Worm (Caenorhabditis elegans) whole organism, mixed stage, embryonic: ENCODE results near the gene sru-15.

Experiments
- M03D4.4 ChIP-seq: sonication (generic microtip); optimal IDR thresholded peaks from 2 replicates; lab custom pipeline; 2017; ENCODE audit warnings: mild to moderate bottlenecking, missing genetic modification characterization, missing compliant biosample characterization
- blmp-1 ChIP-seq: fragments of 150-350 bp; optimal IDR thresholded peaks from 2 replicates; lab custom pipeline; 2014; ENCODE audit warnings: missing biosample characterization, missing genetic modification characterization
- ceh-39 ChIP-seq: fragments of 150-350 bp; optimal IDR thresholded peaks from 2 replicates; lab custom pipeline; 2014; ENCODE audit warnings: missing biosample characterization, missing genetic modification characterization
- ceh-43 ChIP-seq: fragments of 200-800 bp; sonication (Bioruptor generic); optimal IDR thresholded peaks from 2 replicates; lab custom pipeline; 2018; ENCODE audit warnings: mild to moderate bottlenecking, missing genetic modification characterization, moderate library complexity, missing compliant biosample characterization
- ceh-83 ChIP-seq: fragments of 200-800 bp; sonication (Bioruptor generic); optimal IDR thresholded peaks from 2 replicates; lab custom pipeline; 2018; ENCODE audit warnings: mild to moderate bottlenecking, missing genetic modification characterization, missing compliant biosample characterization
- ces-1 ChIP-seq: fragments of 150-350 bp; optimal IDR thresholded peaks from 2 replicates; lab custom pipeline; 2014; ENCODE audit warnings: missing biosample characterization, missing genetic modification reagents, missing genetic modification characterization
- cnd-1 ChIP-seq: fragments of 200-800 bp; sonication (Bioruptor generic); optimal IDR thresholded peaks from 2 replicates; lab custom pipeline; 2018; ENCODE audit warnings: mild to moderate bottlenecking, missing genetic modification characterization, missing compliant biosample characterization
- drap-1 ChIP-seq: fragments of 200-800 bp; sonication (Bioruptor generic); optimal IDR thresholded peaks from 3 replicates; lab custom pipeline; 2018; ENCODE audit warnings: mild to moderate bottlenecking, missing genetic modification characterization, missing compliant biosample characterization
- elt-1 ChIP-seq: sonication (generic microtip); optimal IDR thresholded peaks from 2 replicates; lab custom pipeline; 2017; ENCODE audit warnings: missing genetic modification characterization, mild to moderate bottlenecking, missing compliant biosample characterization, antibody characterized with exemption, moderate library complexity, borderline replicate concordance; ENCODE audit not compliant: insufficient read depth
- flh-1 ChIP-seq: fragments of 200-800 bp; sonication (Bioruptor generic); optimal IDR thresholded peaks from 2 replicates; lab custom pipeline; 2018; ENCODE audit warnings: mild to moderate bottlenecking, missing genetic modification characterization, moderate library complexity, missing compliant biosample characterization
- ham-2 ChIP-seq: fragments of 200-800 bp; sonication (Bioruptor generic); optimal IDR thresholded peaks from 2 replicates; lab custom pipeline; 2018; ENCODE audit warnings: mild to moderate bottlenecking, missing genetic modification characterization, missing compliant biosample characterization
- hlh-1 ChIP-seq: fragments of 150-350 bp; optimal IDR thresholded peaks from 2 replicates; lab custom pipeline; 2014; ENCODE audit warnings: missing biosample characterization, missing genetic modification reagents, missing genetic modification characterization
- lin-13 ChIP-seq: fragments of 150-350 bp; optimal IDR thresholded peaks from 2 replicates; lab custom pipeline; 2014; ENCODE audit warnings: missing biosample characterization, missing genetic modification characterization
- lin-32 ChIP-seq: fragments of 200-800 bp; sonication (Bioruptor generic); optimal IDR thresholded peaks from 2 replicates; lab custom pipeline; 2018; ENCODE audit warnings: mild to moderate bottlenecking, missing genetic modification characterization, missing compliant biosample characterization
- lsy-2 ChIP-seq: fragments of 150-350 bp; optimal IDR thresholded peaks from 2 replicates; lab custom pipeline; 2014; ENCODE audit warnings: missing biosample characterization, missing genetic modification characterization
- mab-5 ChIP-seq: fragments of 150-350 bp; optimal IDR thresholded peaks from 2 replicates; lab custom pipeline; 2014; ENCODE audit warnings: missing biosample characterization, missing genetic modification characterization
- mep-1 ChIP-seq: fragments of 150-350 bp; optimal IDR thresholded peaks from 2 replicates; lab custom pipeline; 2017; ENCODE audit warnings: missing biosample characterization, missing genetic modification reagents, missing genetic modification characterization, inconsistent platforms
- nhr-12 ChIP-seq: fragments of 150-350 bp; optimal IDR thresholded peaks from 2 replicates; lab custom pipeline; 2014; ENCODE audit warnings: missing biosample characterization, missing genetic modification characterization
- nhr-2 ChIP-seq: fragments of 150-350 bp; optimal IDR thresholded peaks from 2 replicates; lab custom pipeline; 2014; ENCODE audit warnings: missing biosample characterization, missing genetic modification characterization
- nhr-28 ChIP-seq: fragments of 150-350 bp; optimal IDR thresholded peaks from 2 replicates; lab custom pipeline; 2014; ENCODE audit warnings: missing biosample characterization, missing genetic modification characterization
- nhr-76 ChIP-seq: sonication (generic microtip); optimal IDR thresholded peaks from 2 replicates; lab custom pipeline; 2017; ENCODE audit warnings: missing biosample characterization, missing genetic modification characterization
- pha-4 ChIP-seq: fragments of 150-350 bp; optimal IDR thresholded peaks from 2 replicates; lab custom pipeline; 2018; ENCODE audit warnings: missing biosample characterization, missing genetic modification reagents, missing genetic modification characterization
- sem-2 ChIP-seq: fragments of 200-800 bp; sonication (Bioruptor generic); optimal IDR thresholded peaks from 2 replicates; lab custom pipeline; 2018; ENCODE audit warnings: mild to moderate bottlenecking, missing genetic modification characterization, missing compliant biosample characterization
- snpc-4 ChIP-seq: fragments of 150-350 bp; optimal IDR thresholded peaks from 2 replicates; lab custom pipeline; 2014; ENCODE audit warnings: missing biosample characterization, missing genetic modification characterization
- sptf-1 ChIP-seq: sonication (generic microtip); optimal IDR thresholded peaks from 2 replicates; lab custom pipeline; 2017; ENCODE audit warnings: mild to moderate bottlenecking, missing genetic modification characterization, moderate library complexity, missing compliant biosample characterization
- tbx-8 ChIP-seq: fragments of 200-800 bp; sonication (Bioruptor generic); optimal IDR thresholded peaks from 2 replicates; lab custom pipeline; 2018; ENCODE audit warnings: mild to moderate bottlenecking, missing genetic modification characterization, moderate library complexity, missing compliant biosample characterization
- unc-120 ChIP-seq: sonication (generic microtip); optimal IDR thresholded peaks from 2 replicates; lab custom pipeline; 2017; ENCODE audit warnings: missing genetic modification characterization, missing compliant biosample characterization; ENCODE audit not compliant: poor library complexity, severe bottlenecking
- unc-39 ChIP-seq: fragments of 150-350 bp; optimal IDR thresholded peaks from 2 replicates; lab custom pipeline; 2014; ENCODE audit warnings: missing biosample characterization, missing genetic modification characterization
- unc-62 ChIP-seq: fragments of 150-350 bp; optimal IDR thresholded peaks from 2 replicates; lab custom pipeline; 2014; ENCODE audit warnings: missing biosample characterization, missing genetic modification reagents, missing genetic modification characterization
- zip-8 ChIP-seq: fragments of 150-350 bp; optimal IDR thresholded peaks from 2 replicates; lab custom pipeline; 2014; ENCODE audit warnings: missing biosample characterization, missing genetic modification characterization
- ztf-11 ChIP-seq: fragments of 150-350 bp; optimal IDR thresholded peaks from 2 replicates; lab custom pipeline; 2014; ENCODE audit warnings: missing biosample characterization, missing genetic modification characterization

sru-15 gene

DNA sequence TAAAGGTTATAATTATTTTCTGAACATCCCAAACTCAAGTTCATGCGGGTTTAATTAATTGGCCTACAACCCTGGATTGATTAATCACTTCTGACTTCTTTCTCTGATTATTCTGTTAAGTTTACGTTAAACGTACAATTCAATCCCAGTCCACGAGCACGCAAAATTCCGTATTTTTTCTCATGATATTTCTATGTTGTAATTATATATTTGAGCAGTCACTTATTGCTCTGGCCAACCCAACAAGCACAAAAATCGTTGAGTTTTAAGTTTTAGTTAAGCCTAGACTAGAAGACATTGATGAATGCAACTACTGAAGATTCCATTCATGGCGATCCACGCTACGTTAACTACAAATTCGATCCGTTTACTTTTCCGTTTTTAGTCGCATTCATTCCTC, at the start of gene sru-15:
Gene sru-15, plus strand, starts transcription at position 301 of the 400 bp plus-strand sequence.
- TF ChIP-seq zip-8 (tag; lab: Kevin White, UChicago): no peak
- no peak for TF ChIP-seq ham-2 (GFP tag; lab: Kevin White, UChicago)
- TF ChIP-seq mab-5 (tag; lab: Kevin White, UChicago): no peak
- TF ChIP-seq lsy-2 (tag; lab: Kevin White, UChicago): no peak
- TF ChIP-seq sem-2: no peak
- TF ChIP-seq lin-32 (GFP tag; lab: Kevin White, UChicago): no peak
- TF ChIP-seq elt-1 (tag; lab: Kevin White, UChicago): no peak
- no peak for TF ChIP-seq snpc-4 (tag; lab: Kevin White, UChicago)
- TF ChIP-seq nhr-2 (tag; lab: Kevin White, UChicago): no peak

DNA sequence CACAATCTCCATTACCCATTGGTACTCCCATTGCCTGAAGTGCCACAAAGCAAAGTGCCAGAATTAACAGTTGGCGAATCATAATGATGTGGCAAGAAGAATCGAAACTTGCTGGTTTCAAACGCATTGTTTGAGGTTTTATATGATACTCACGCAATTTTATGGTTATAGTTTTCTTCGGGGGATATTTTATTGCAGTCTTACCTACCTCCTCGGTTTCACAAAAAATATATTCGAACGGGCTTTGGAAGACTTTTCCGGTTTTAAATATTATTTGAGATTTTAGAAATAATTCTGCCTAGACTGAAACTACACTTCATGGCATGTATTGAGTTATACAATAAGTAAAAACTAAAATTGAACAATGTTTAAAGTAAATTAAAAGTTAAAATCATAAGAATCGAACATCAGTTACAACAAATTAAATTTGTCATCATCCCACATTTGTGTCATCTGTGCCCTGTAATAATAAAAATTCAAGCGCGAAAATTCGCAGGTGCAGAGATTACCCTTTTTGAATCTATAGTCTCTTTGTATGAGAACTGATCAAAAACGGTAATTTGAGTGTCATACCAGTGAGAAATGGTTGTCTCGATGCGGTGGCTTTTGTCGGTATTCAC, 49.3 kb upstream of the sru-15 start, which contains the start of the genes clec-197 and clec-198:
Gene clec-197, minus strand, starts transcription at position 101 of the 620 bp plus-strand sequence.
Gene clec-198, plus strand, starts transcription at position 570 of the 620 bp plus-strand sequence.
- TF ChIP-seq nhr-76: no peak
- TF ChIP-seq ham-2 (GFP tag; lab: Kevin White, UChicago): no peak
- no peak for TF ChIP-seq nhr-2 (tag; lab: Kevin White, UChicago)
- TF ChIP-seq nhr-28 (tag; lab: Kevin White, UChicago): no peak
- TF ChIP-seq blmp-1 (tag; lab: Kevin White, UChicago): no peak
- TF ChIP-seq elt-1 (tag; lab: Kevin White, UChicago): no peak
- TF ChIP-seq unc-62 (GFP tag; lab: Kevin White, UChicago): no peak
- TF ChIP-seq M03D4.4 (tag; lab: Kevin White, UChicago): no peak
- no peak for TF ChIP-seq ceh-43 (GFP tag; lab: Kevin White, UChicago)
- TF ChIP-seq, all 35 proteins: peak for 0

DNA sequence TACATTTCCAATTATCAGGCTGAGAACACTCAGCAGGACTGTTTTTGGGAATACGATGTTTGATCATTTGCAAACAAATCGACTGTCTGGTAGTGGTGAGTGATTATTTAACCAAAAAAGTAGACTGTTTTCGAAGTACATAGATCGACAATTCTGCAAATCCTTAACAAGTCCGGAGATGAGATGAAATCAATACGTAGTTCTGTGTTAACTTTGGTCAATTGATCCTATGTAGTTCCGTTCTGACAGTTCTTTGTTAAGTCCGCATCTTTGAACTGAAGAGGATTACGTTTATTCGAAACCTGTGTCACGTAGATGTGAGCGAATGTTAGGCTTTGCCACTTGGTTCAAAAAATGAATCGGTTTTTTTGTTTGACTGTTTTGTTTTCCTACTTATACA, 44.4 kb upstream of the sru-15 start, which contains the start of gene clec-199:
Gene clec-199, plus strand, starts transcription at position 301 of the 400 bp plus-strand sequence.
- TF ChIP-seq unc-39 (tag; lab: Kevin White, UChicago): no peak
- TF ChIP-seq lin-32 (GFP tag; lab: Kevin White, UChicago): no peak
- TF ChIP-seq pha-4: no peak
- no peak for TF ChIP-seq zip-8 (tag; lab: Kevin White, UChicago)
- TF ChIP-seq ceh-83 (GFP tag; lab: Kevin White, UChicago): no peak
- TF ChIP-seq sem-2: no peak
- TF ChIP-seq flh-1 (GFP tag; lab: Kevin White, UChicago): no peak
- TF ChIP-seq lin-13 (tag; lab: Kevin White, UChicago): no peak
- TF ChIP-seq M03D4.4 (tag; lab: Kevin White, UChicago): no peak
- no peak for TF ChIP-seq lsy-2 (tag; lab: Kevin White, UChicago)
- no peak for TF ChIP-seq ham-2 (GFP tag; lab: Kevin White, UChicago)
- TF ChIP-seq ceh-43 (GFP tag; lab: Kevin White, UChicago): no peak
- no peak for TF ChIP-seq ces-1 (GFP tag; lab: Kevin White, UChicago)
- no peak for TF ChIP-seq drap-1 (GFP tag; lab: Kevin White, UChicago)
- no peak for TF ChIP-seq unc-62 (GFP tag; lab: Kevin White, UChicago)
- TF ChIP-seq blmp-1 (tag; lab: Kevin White, UChicago): no peak
- TF ChIP-seq mep-1 (tag; lab: Kevin White, UChicago): no peak
- TF ChIP-seq hlh-1: no peak
- TF ChIP-seq nhr-12: no peak

DNA sequence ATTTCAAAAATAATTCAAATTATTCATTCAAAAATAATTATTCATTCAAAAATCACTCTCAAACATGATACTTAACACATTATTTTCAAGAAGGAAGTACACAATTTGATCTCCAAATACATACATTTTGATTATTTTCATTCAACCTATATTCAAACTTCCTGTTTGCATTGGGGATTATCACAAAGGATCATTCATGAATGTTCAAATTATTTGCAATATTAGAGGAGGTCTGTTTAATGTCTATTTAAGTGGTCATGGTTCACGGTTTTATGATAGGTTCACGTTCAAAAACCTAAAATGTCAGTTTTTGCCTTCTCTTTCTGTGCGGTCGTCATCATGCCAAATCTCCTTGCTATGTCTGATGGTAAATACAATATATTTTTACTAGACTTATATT, 34.9 kb upstream of the sru-15 start, which contains the start of gene clec-202:
Gene clec-202, plus strand, starts transcription at position 301 of the 400 bp plus-strand sequence.
- TF ChIP-seq hlh-1 (no peak), sem-2 (no peak), ceh-43 (GFP tag; lab: Kevin White, UChicago) (no peak), sptf-1 (tag; lab: Kevin White, UChicago) (no peak), elt-1 (tag; lab: Kevin White, UChicago) (no peak), blmp-1 (tag; lab: Kevin White, UChicago) (no peak), mab-5 (tag; lab: Kevin White, UChicago) (no peak), ceh-83 (GFP tag; lab: Kevin White, UChicago) (no peak), M03D4.4 (tag; lab: Kevin White, UChicago) (no peak), nhr-28 (tag; lab: Kevin White, UChicago) (no peak), zip-8 (tag; lab: Kevin White, UChicago) (no peak), ceh-39 (tag; lab: Kevin White, UChicago) (no peak), nhr-76 (no peak)

DNA sequence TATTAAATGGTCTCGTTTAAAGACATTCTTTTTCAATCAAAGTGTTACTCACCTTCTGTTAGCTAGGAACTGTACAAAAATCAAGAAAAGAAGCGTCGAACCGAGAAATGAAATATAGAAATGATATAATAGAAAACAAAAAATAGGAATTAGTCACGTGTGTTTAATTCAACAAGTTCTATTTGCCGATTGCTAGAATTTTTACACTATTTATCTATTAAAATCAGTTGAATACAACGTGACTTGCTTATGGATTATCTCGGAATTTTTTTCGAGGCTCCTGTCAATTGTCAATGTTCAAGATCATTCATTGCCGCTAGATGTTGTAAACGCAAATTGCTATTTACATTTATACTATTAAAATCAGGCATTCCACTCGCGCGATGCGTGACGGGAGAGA, 28.7 kb upstream of the sru-15 start, which contains the start of gene zipt-17:
Gene zipt-17, minus strand, starts transcription at position 101 of the 400 bp plus-strand sequence.
- no peak for TF ChIP-seq unc-62 (GFP tag; lab: Kevin White, UChicago)
- no peak for TF ChIP-seq nhr-12
- TF ChIP-seq pha-4: no peak
- TF ChIP-seq snpc-4 (tag; lab: Kevin White, UChicago): no peak
- no peak for TF ChIP-seq ceh-43 (GFP tag; lab: Kevin White, UChicago)
- no peak for TF ChIP-seq mab-5 (tag; lab: Kevin White, UChicago)
- no peak for TF ChIP-seq hlh-1
- no peak for TF ChIP-seq ztf-11
- no peak for TF ChIP-seq M03D4.4 (tag; lab: Kevin White, UChicago)
- TF ChIP-seq drap-1 (GFP tag; lab: Kevin White, UChicago): no peak
- TF ChIP-seq cnd-1: no peak
- no peak for TF ChIP-seq tbx-8 (GFP tag; lab: Kevin White, UChicago)
- TF ChIP-seq unc-120 (tag; lab: Kevin White, UChicago): no peak
- TF ChIP-seq elt-1 (tag; lab: Kevin White, UChicago): no peak
- TF ChIP-seq ces-1 (GFP tag; lab: Kevin White, UChicago): no peak
- TF ChIP-seq ceh-39 (tag; lab: Kevin White, UChicago): no peak
